Worm (Caenorhabditis elegans) whole organism, L1 larva: ENCODE measurements around the gene lron-3.

Experiments
- C04F5.9 ChIP-seq: sonication (generic microtip); optimal IDR thresholded peaks from 2 replicates; lab custom pipeline; 2016; ENCODE audit warnings: missing genetic modification characterization, missing compliant biosample characterization
- C16A3.4 ChIP-seq: fragments of 150-350 bp; optimal IDR thresholded peaks from 2 replicates; lab custom pipeline; 2014; ENCODE audit warnings: missing biosample characterization, missing genetic modification characterization
- aha-1 ChIP-seq: fragments of 150-350 bp; optimal IDR thresholded peaks from 2 replicates; lab custom pipeline; 2014; ENCODE audit warnings: missing biosample characterization, missing genetic modification characterization
- aly-2 ChIP-seq: fragments of 150-350 bp; optimal IDR thresholded peaks from 2 replicates; lab custom pipeline; 2014; ENCODE audit warnings: missing biosample characterization, missing genetic modification characterization
- ceh-90 ChIP-seq: sonication (generic microtip); optimal IDR thresholded peaks from 2 replicates; lab custom pipeline; 2016; ENCODE audit warnings: missing genetic modification characterization, missing compliant biosample characterization
- ces-1 ChIP-seq: fragments of 150-350 bp; optimal IDR thresholded peaks from 2 replicates; lab custom pipeline; 2014; ENCODE audit warnings: missing biosample characterization, missing genetic modification reagents, missing genetic modification characterization
- dsc-1 ChIP-seq: sonication (generic microtip); optimal IDR thresholded peaks from 2 replicates; lab custom pipeline; 2016; ENCODE audit warnings: mild to moderate bottlenecking, missing genetic modification characterization, missing compliant biosample characterization
- efl-1 ChIP-seq, 4 experiments: fragments of 150-350 bp; optimal IDR thresholded peaks in 3 of 4; peaks in 1 of 4; 1 replicate in 1 of 4; 2 replicates in 3 of 4; lab custom pipeline; 2014; ENCODE audit warnings: missing biosample characterization in 2 of 4, missing genetic modification characterization in 2 of 4, missing genetic modification reagents in 2 of 4
- egl-13 ChIP-seq: sonication (generic microtip); optimal IDR thresholded peaks from 2 replicates; lab custom pipeline; 2016; ENCODE audit warnings: missing genotype, missing genetic modification reagents, missing genetic modification characterization, missing compliant biosample characterization
- egl-27 ChIP-seq, 2 experiments: fragments of 150-350 bp in 1 of 2; sonication (generic microtip); optimal IDR thresholded peaks; 3 replicates each; lab custom pipeline; 2017 to 2018; ENCODE audit warnings: missing biosample characterization in 2 of 2, missing genetic modification characterization in 2 of 2, missing genetic modification reagents in 2 of 2
- elt-2 ChIP-seq: sonication (generic microtip); optimal IDR thresholded peaks from 2 replicates; lab custom pipeline; 2016; ENCODE audit warnings: missing genetic modification characterization, mild to moderate bottlenecking, inconsistent platforms, missing compliant biosample characterization, missing genetic modification reagents
- fkh-10 ChIP-seq: sonication (generic microtip); optimal IDR thresholded peaks from 2 replicates; lab custom pipeline; 2017; ENCODE audit warnings: missing biosample characterization, missing genetic modification reagents, missing genetic modification characterization
- fkh-4 ChIP-seq: sonication (generic microtip); optimal IDR thresholded peaks from 2 replicates; lab custom pipeline; 2016; ENCODE audit warnings: missing compliant biosample characterization, missing genetic modification characterization, borderline replicate concordance
- fkh-8 ChIP-seq: sonication (generic microtip); optimal IDR thresholded peaks from 2 replicates; lab custom pipeline; 2016; ENCODE audit warnings: mild to moderate bottlenecking, missing genetic modification characterization, missing compliant biosample characterization
- grh-1 ChIP-seq: fragments of 200-800 bp; sonication (Bioruptor generic); IDR thresholded peaks from 2 replicates; pipeline ENCODE4 v1.3.6; 2022; ENCODE audit warnings: missing genetic modification reagents, missing genetic modification characterization, missing compliant biosample characterization
- irx-1 ChIP-seq: sonication (generic microtip); optimal IDR thresholded peaks from 2 replicates; lab custom pipeline; 2016; ENCODE audit warnings: missing genetic modification characterization, missing compliant biosample characterization
- lin-13 ChIP-seq: fragments of 150-350 bp; optimal IDR thresholded peaks from 2 replicates; lab custom pipeline; 2014; ENCODE audit warnings: missing biosample characterization, missing genetic modification reagents, missing genetic modification characterization
- lin-14 ChIP-seq: fragments of 200-800 bp; sonication (Bioruptor generic); optimal IDR thresholded peaks from 2 replicates; lab custom pipeline; 2018; ENCODE audit warnings: mild to moderate bottlenecking, missing genetic modification characterization, moderate library complexity, missing compliant biosample characterization
- lin-35 ChIP-seq, 2 experiments: fragments of 150-350 bp; optimal IDR thresholded peaks; 2 replicates each; lab custom pipeline; 2014; ENCODE audit warnings: missing biosample characterization in 2 of 2, missing genetic modification characterization in 2 of 2, missing genetic modification reagents in 2 of 2
- lir-3 ChIP-seq: sonication (generic microtip); optimal IDR thresholded peaks from 2 replicates; lab custom pipeline; 2016; ENCODE audit warnings: mild to moderate bottlenecking, missing genetic modification characterization, moderate library complexity, missing compliant biosample characterization; ENCODE audit not compliant: poor library complexity
- mab-9 ChIP-seq: fragments of 200-800 bp; sonication (Bioruptor generic); IDR thresholded peaks from 2 replicates; pipeline ENCODE4 v1.3.6; 2022; ENCODE audit warnings: missing genetic modification reagents, missing genetic modification characterization, missing compliant biosample characterization
- mep-1 ChIP-seq: fragments of 150-350 bp; optimal IDR thresholded peaks from 2 replicates; lab custom pipeline; 2014; ENCODE audit warnings: missing biosample characterization, missing genetic modification characterization
- nhr-11 ChIP-seq: fragments of 150-350 bp; optimal IDR thresholded peaks from 2 replicates; lab custom pipeline; 2014; ENCODE audit warnings: missing biosample characterization, missing genetic modification characterization
- nhr-19 ChIP-seq: fragments of 200-800 bp; sonication (Bioruptor generic); conservative IDR thresholded peaks from 2 replicates; pipeline ENCODE4 v1.3.6; 2022; ENCODE audit warnings: missing genetic modification characterization, missing compliant biosample characterization
- nhr-47 ChIP-seq: sonication (generic microtip); optimal IDR thresholded peaks from 2 replicates; lab custom pipeline; 2016; ENCODE audit warnings: mild to moderate bottlenecking, missing genetic modification characterization, moderate library complexity, missing compliant biosample characterization
- nhr-71 ChIP-seq: sonication (generic microtip); optimal IDR thresholded peaks from 2 replicates; lab custom pipeline; 2016; ENCODE audit warnings: mild to moderate bottlenecking, missing genetic modification characterization, moderate library complexity, missing compliant biosample characterization
- nhr-76 ChIP-seq: sonication (generic microtip); optimal IDR thresholded peaks from 2 replicates; lab custom pipeline; 2017; ENCODE audit warnings: missing biosample characterization, missing genetic modification characterization
- nhr-84 ChIP-seq: sonication (generic microtip); optimal IDR thresholded peaks from 2 replicates; lab custom pipeline; 2017; ENCODE audit warnings: missing biosample characterization, missing genetic modification characterization
- nhr-85 ChIP-seq: sonication (generic microtip); peaks from one replicate; lab custom pipeline; 2016; ENCODE audit warnings: missing genetic modification characterization, inconsistent platforms, missing compliant biosample characterization
- nhr-90 ChIP-seq: sonication (generic microtip); optimal IDR thresholded peaks from 2 replicates; lab custom pipeline; 2016; ENCODE audit warnings: mild to moderate bottlenecking, missing genetic modification characterization, missing compliant biosample characterization; ENCODE audit not compliant: poor library complexity
- pag-3 ChIP-seq: sonication (generic microtip); optimal IDR thresholded peaks from 2 replicates; lab custom pipeline; 2017; ENCODE audit warnings: missing genetic modification characterization, mild to moderate bottlenecking, missing compliant biosample characterization, antibody characterized with exemption, borderline replicate concordance; ENCODE audit not compliant: insufficient read depth
- pax-3 ChIP-seq: fragments of 200-800 bp; sonication (Bioruptor generic); optimal IDR thresholded peaks from 2 replicates; lab custom pipeline; 2018; ENCODE audit warnings: mild to moderate bottlenecking, missing genetic modification characterization, moderate library complexity, missing compliant biosample characterization
- snpc-4 ChIP-seq: fragments of 150-350 bp; optimal IDR thresholded peaks from 2 replicates; lab custom pipeline; 2014; ENCODE audit warnings: missing biosample characterization, missing genetic modification characterization
- snu-23 ChIP-seq: sonication (generic microtip); optimal IDR thresholded peaks from 2 replicates; lab custom pipeline; 2016; ENCODE audit warnings: missing genetic modification characterization, missing compliant biosample characterization
- sox-4 ChIP-seq: sonication (generic microtip); optimal IDR thresholded peaks from 2 replicates; lab custom pipeline; 2016; ENCODE audit warnings: missing genetic modification characterization, missing compliant biosample characterization
- tbx-2 ChIP-seq: sonication (generic microtip); optimal IDR thresholded peaks from 2 replicates; lab custom pipeline; 2016; ENCODE audit warnings: missing genetic modification characterization, missing compliant biosample characterization
- tlp-1 ChIP-seq: fragments of 150-350 bp; optimal IDR thresholded peaks from 2 replicates; lab custom pipeline; 2014; ENCODE audit warnings: missing biosample characterization, missing genetic modification characterization
- unc-130 ChIP-seq: fragments of 150-350 bp; optimal IDR thresholded peaks from 2 replicates; lab custom pipeline; 2017; ENCODE audit warnings: missing biosample characterization, missing genetic modification characterization, inconsistent platforms
- unc-86 ChIP-seq: sonication (generic microtip); optimal IDR thresholded peaks from 2 replicates; lab custom pipeline; 2016; ENCODE audit warnings: missing genetic modification characterization, missing compliant biosample characterization
- xbp-1 ChIP-seq: sonication (generic microtip); optimal IDR thresholded peaks from 2 replicates; lab custom pipeline; 2016; ENCODE audit warnings: missing genetic modification characterization, missing compliant biosample characterization

Gene lron-3

DNA sequence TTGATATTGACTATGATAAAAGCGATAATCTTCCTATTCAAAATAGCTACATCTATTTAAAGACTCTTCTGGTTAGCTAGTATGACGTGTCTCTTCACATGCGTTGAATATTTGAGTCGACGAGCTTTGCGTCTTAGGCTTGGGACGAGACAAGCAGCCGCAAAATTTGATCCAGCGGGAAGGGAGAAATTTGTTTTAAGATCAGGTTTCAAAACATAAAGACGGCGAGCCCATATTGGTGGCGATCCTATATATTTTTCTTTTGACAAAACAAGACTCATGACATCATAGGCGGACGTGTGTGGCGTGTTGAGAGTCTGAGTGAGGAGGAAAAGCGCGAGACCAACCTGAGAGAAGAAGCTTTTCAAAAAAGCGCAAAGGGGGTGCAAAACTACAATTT, 12.3 kb downstream of the lron-3 start (continued):
- TF ChIP-seq lir-3 (tag; lab: Kevin White, UChicago) (no peak), unc-130 (no peak), egl-13 (tag; lab: Kevin White, UChicago) (no peak), tbx-2 (peak; percentile 27), nhr-84 (tag; lab: Kevin White, UChicago) (no peak), lin-13 (no peak), grh-1 (no peak)

DNA sequence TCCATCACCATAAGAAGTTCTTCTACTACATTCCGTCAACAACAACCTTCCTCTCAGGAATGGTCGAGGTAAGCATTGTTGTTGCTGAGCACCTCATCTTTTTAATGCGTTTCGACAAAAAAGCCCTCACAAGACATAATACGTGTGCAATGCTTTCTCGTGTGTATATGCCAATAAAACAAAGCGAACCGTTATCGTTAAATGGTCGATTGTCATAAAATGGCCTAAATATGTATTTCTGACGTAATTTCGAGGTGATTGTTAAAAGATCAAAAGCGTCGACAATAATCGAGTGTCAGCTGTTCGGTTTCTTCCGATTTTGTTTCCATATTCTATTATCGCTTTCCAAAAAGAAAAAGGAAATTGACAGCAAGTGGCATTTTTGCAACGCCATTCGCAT, 13.1 kb downstream of the lron-3 start:
- TF ChIP-seq nhr-11 (tag; lab: Kevin White, UChicago) (no peak), fkh-10 (no peak), xbp-1 (tag; lab: Kevin White, UChicago) (no peak), elt-2 (tag; lab: Kevin White, UChicago) (peak; percentile 60), lin-35 (GFP tag; optimal IDR thresholded peaks at IDR 0.05; lab: Kevin White, UChicago) (peak in 1 of 2 experiments; percentile 1), nhr-71 (tag; lab: Kevin White, UChicago) (peak; percentile 9), lin-14 (GFP tag; lab: Kevin White, UChicago) (no peak)

DNA sequence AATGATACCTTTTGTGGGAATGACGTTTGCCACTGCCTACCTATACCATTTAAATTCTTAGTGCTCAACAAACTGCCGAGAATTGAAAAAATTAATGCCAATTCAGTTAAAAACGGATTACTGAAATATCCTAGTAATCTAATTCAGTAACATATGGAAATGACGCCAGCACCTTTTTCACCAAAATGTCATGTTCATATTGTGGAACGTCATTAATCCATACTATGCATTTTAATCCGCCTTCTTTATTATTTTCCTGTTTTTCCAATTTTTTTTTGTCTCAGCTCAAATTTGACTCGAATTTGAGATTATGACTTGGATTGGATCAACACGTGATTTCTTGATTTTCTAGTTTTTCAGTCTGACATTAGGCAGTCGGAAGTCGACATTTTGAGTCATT, 16.3 kb downstream of the lron-3 start:
- TF ChIP-seq efl-1 (optimal IDR thresholded peaks at IDR 0.05; lab: Kevin White, UChicago) = no peak
- TF ChIP-seq efl-1 (GFP tag; optimal IDR thresholded peaks at IDR 0.05 in 1 of 2; lab: Kevin White, UChicago) = no peak
- peak; percentile 93 for TF ChIP-seq dsc-1 (tag; lab: Kevin White, UChicago)
- no peak for TF ChIP-seq snpc-4
- TF ChIP-seq sox-4 = peak; percentile 16
- TF ChIP-seq unc-86 = no peak
- TF ChIP-seq nhr-47 = peak; percentile 45
- TF ChIP-seq nhr-76 (tag; lab: Kevin White, UChicago) = no peak
- no peak for TF ChIP-seq grh-1
- TF ChIP-seq pax-3 = peak; percentile 47
- no peak for TF ChIP-seq aha-1 (tag; lab: Kevin White, UChicago)
- no peak for TF ChIP-seq lin-35 (GFP tag; optimal IDR thresholded peaks at IDR 0.05; lab: Kevin White, UChicago)
- no peak for TF ChIP-seq mep-1 (tag; lab: Kevin White, UChicago)
- TF ChIP-seq nhr-71 (tag; lab: Kevin White, UChicago) = peak; percentile 2
- no peak for TF ChIP-seq aly-2 (tag; lab: Kevin White, UChicago)
- no peak for TF ChIP-seq tlp-1 (tag; lab: Kevin White, UChicago)
- no peak for TF ChIP-seq pag-3
- no peak for TF ChIP-seq egl-27 (tag; optimal IDR thresholded peaks at IDR 0.05; lab: Kevin White, UChicago)
- no peak for TF ChIP-seq tbx-2
- TF ChIP-seq snu-23 (GFP tag; lab: Kevin White, UChicago) = no peak
- peak; percentile 57 for TF ChIP-seq fkh-8 (tag; lab: Kevin White, UChicago)
- no peak for TF ChIP-seq C16A3.4
- no peak for TF ChIP-seq C04F5.9 (tag; lab: Kevin White, UChicago)
- TF ChIP-seq unc-130 = no peak
- no peak for TF ChIP-seq fkh-10
- no peak for TF ChIP-seq nhr-19 (GFP tag; lab: Robert Waterston, UW)
- no peak for TF ChIP-seq fkh-4 (tag; lab: Kevin White, UChicago)
- TF ChIP-seq mab-9 (GFP tag; lab: Robert Waterston, UW) = no peak
- TF ChIP-seq ces-1 = no peak
- no peak for TF ChIP-seq lin-14 (GFP tag; lab: Kevin White, UChicago)

DNA sequence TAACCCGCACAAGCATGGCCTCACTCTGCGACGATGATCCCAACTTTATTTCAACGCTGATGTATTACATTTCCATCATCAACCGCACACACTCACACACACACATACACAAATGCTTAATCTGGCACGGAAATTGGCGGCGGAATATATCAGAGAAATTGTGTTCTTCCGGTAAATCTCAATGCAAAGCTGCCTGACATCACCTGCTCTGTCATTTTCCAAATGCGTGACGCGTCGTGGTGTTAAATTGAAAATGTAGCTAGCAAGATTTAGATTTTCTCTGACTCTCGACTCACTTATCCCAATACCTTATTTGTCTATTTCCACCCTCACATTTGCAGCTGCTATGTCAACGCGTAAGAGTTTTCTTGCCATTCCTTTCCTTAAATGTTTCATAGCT, 18.4 kb downstream of the lron-3 start:
- TF ChIP-seq nhr-19 (GFP tag; lab: Robert Waterston, UW) (no peak), fkh-8 (tag; lab: Kevin White, UChicago) (peak; percentile 69), nhr-85 (tag; lab: Kevin White, UChicago) (no peak), ceh-90 (tag; lab: Kevin White, UChicago) (no peak), grh-1 (no peak), irx-1 (tag; lab: Kevin White, UChicago) (no peak), nhr-90 (no peak), dsc-1 (tag; lab: Kevin White, UChicago) (peak; percentile 74), lin-14 (GFP tag; lab: Kevin White, UChicago) (no peak), aha-1 (tag; lab: Kevin White, UChicago) (no peak), nhr-47 (peak; percentile 35), egl-13 (tag; lab: Kevin White, UChicago) (peak; percentile 56)
